Fruit fly (Drosophila melanogaster) whole organism, embryonic: Measurements from ENCODE around the gene Ppi1.
A peak's percentile ranks its signal among the peaks of the same experiment; 100 is the strongest.

Experiments used
- Atf3 ChIP-seq: fragments of 200-800 bp; sonication (Bioruptor generic); optimal IDR thresholded peaks from 3 replicates; lab custom pipeline; 2016; ENCODE audit warnings: missing biosample characterization, missing genetic modification characterization
- BEAF-32 ChIP-seq: fragments of 200-800 bp; sonication (Bioruptor generic); optimal IDR thresholded peaks from 3 replicates; lab custom pipeline; 2017; ENCODE audit warnings: missing biosample characterization, missing genetic modification characterization, mild to moderate bottlenecking, moderate library complexity, missing genetic modification reagents
- CG10366 ChIP-seq: fragments of 200-800 bp; sonication (Bioruptor generic); IDR thresholded peaks from 2 replicates; pipeline ENCODE4 v1.3.6; 2022; ENCODE audit warnings: missing biosample characterization, missing genetic modification characterization
- CG12071 ChIP-seq: fragments of 200-800 bp; sonication (Bioruptor generic); optimal IDR thresholded peaks from 3 replicates; lab custom pipeline; 2018; ENCODE audit warnings: missing biosample characterization, mild to moderate bottlenecking, missing genetic modification characterization
- CG1233 ChIP-seq: fragments of 200-800 bp; sonication (Bioruptor generic); optimal IDR thresholded peaks from 4 replicates; lab custom pipeline; 2018; ENCODE audit warnings: missing biosample characterization, mild to moderate bottlenecking, missing genetic modification characterization
- CG12769 ChIP-seq: fragments of 200-800 bp; sonication (Bioruptor generic); optimal IDR thresholded peaks from 2 replicates; lab custom pipeline; 2019; ENCODE audit warnings: missing biosample characterization, mild to moderate bottlenecking, missing genetic modification characterization, moderate library complexity
- CG12942 ChIP-seq: fragments of 200-800 bp; sonication (Bioruptor generic); optimal IDR thresholded peaks from 3 replicates; lab custom pipeline; 2016; ENCODE audit warnings: missing biosample characterization, missing genetic modification characterization
- CG13894 ChIP-seq: fragments of 200-800 bp; sonication (Bioruptor generic); optimal IDR thresholded peaks from 3 replicates; lab custom pipeline; 2018; ENCODE audit warnings: missing biosample characterization, mild to moderate bottlenecking, missing genetic modification characterization, moderate library complexity
- CG14014 ChIP-seq: fragments of 200-800 bp; sonication (Bioruptor generic); IDR thresholded peaks from 2 replicates; pipeline ENCODE4 v1.3.6; 2022; ENCODE audit warnings: missing biosample characterization, missing genetic modification characterization
- CG14965 ChIP-seq: fragments of 200-800 bp; sonication (Bioruptor generic); optimal IDR thresholded peaks from 2 replicates; lab custom pipeline; 2016; ENCODE audit warnings: missing biosample characterization, missing genetic modification characterization, borderline replicate concordance
- CG16813 ChIP-seq: fragments of 200-800 bp; sonication (Bioruptor generic); IDR thresholded peaks from 3 replicates; pipeline ENCODE4 v1.3.6; 2022; ENCODE audit warnings: missing biosample characterization, missing genetic modification characterization; ENCODE audit not compliant: partially characterized antibody
- CG16863 ChIP-seq: fragments of 200-800 bp; sonication (Bioruptor generic); optimal IDR thresholded peaks from 3 replicates; lab custom pipeline; 2016; ENCODE audit warnings: missing biosample characterization, missing genetic modification characterization
- CG30020 ChIP-seq: fragments of 200-800 bp; optimal IDR thresholded peaks from 2 replicates; lab custom pipeline; 2019; ENCODE audit warnings: missing biosample characterization, mild to moderate bottlenecking, missing genetic modification characterization, moderate library complexity
- CG4360 ChIP-seq: fragments of 200-800 bp; sonication (Bioruptor generic); IDR thresholded peaks from 2 replicates; pipeline ENCODE4 v1.3.6; 2022; ENCODE audit warnings: missing biosample characterization, missing genetic modification characterization
- CG6654 ChIP-seq: fragments of 200-800 bp; sonication (Bioruptor generic); optimal IDR thresholded peaks from 2 replicates; lab custom pipeline; 2017; ENCODE audit warnings: missing biosample characterization, mild to moderate bottlenecking, missing genetic modification characterization
- CG8478 ChIP-seq: fragments of >200 bp; optimal IDR thresholded peaks from 2 replicates; lab custom pipeline; 2018
- CG9727 ChIP-seq: fragments of 200-800 bp; sonication (Bioruptor generic); optimal IDR thresholded peaks from 3 replicates; lab custom pipeline; 2017; ENCODE audit warnings: missing biosample characterization, mild to moderate bottlenecking, missing genetic modification characterization
- Deaf1 ChIP-seq: fragments of 200-800 bp; optimal IDR thresholded peaks from 3 replicates; lab custom pipeline; 2019; ENCODE audit warnings: missing biosample characterization, mild to moderate bottlenecking, missing genetic modification characterization, moderate library complexity
- Dp ChIP-seq: fragments of 200-800 bp; sonication (Bioruptor generic); optimal IDR thresholded peaks from 2 replicates; lab custom pipeline; 2018; ENCODE audit warnings: missing biosample characterization, mild to moderate bottlenecking, missing genetic modification characterization, moderate library complexity
- Drgx ChIP-seq: fragments of 200-800 bp; sonication (Bioruptor generic); IDR thresholded peaks from 2 replicates; pipeline ENCODE4 v1.3.6; 2022; ENCODE audit warnings: missing biosample characterization, missing genetic modification characterization
- ERR ChIP-seq: fragments of 200-800 bp; sonication (Bioruptor generic); optimal IDR thresholded peaks from 2 replicates; lab custom pipeline; 2016; ENCODE audit warnings: missing biosample characterization, missing genetic modification characterization
- HmgD ChIP-seq: fragments of 200-800 bp; sonication (Bioruptor generic); optimal IDR thresholded peaks from 3 replicates; lab custom pipeline; 2016; ENCODE audit warnings: missing biosample characterization, missing genetic modification characterization
- HmgZ ChIP-seq: fragments of 200-800 bp; sonication (Bioruptor generic); optimal IDR thresholded peaks from 2 replicates; lab custom pipeline; 2018; ENCODE audit warnings: missing biosample characterization, mild to moderate bottlenecking, missing genetic modification characterization
- MBD-R2 ChIP-seq: fragments of 200-800 bp; sonication (Bioruptor generic); IDR thresholded peaks from 2 replicates; pipeline ENCODE4 v1.3.6; 2022; ENCODE audit warnings: missing biosample characterization, missing genetic modification characterization
- Mes4 ChIP-seq: fragments of 200-800 bp; sonication (Bioruptor generic); optimal IDR thresholded peaks from 2 replicates; lab custom pipeline; 2016; ENCODE audit warnings: missing biosample characterization, missing genetic modification characterization
- NFAT ChIP-seq: fragments of 200-800 bp; sonication (Bioruptor generic); IDR thresholded peaks from 2 replicates; pipeline ENCODE4 v1.3.6; 2022; ENCODE audit warnings: missing biosample characterization, missing genetic modification characterization
- Nf-YA ChIP-seq: fragments of 200-800 bp; sonication (Bioruptor generic); IDR thresholded peaks from 2 replicates; pipeline ENCODE4 v1.3.6; 2022; ENCODE audit warnings: missing biosample characterization, missing genetic modification characterization
- Pdp1 ChIP-seq, 2 experiments: fragments of 200-800 bp; sonication (Bioruptor generic); optimal IDR thresholded peaks; 3 replicates each; lab custom pipeline; 2016; ENCODE audit warnings: missing biosample characterization in 2 of 2, missing genetic modification characterization in 2 of 2, mild to moderate bottlenecking in 1 of 2, moderate library complexity in 1 of 2
- Xbp1 ChIP-seq: fragments of 200-800 bp; sonication (Bioruptor generic); optimal IDR thresholded peaks from 3 replicates; lab custom pipeline; 2016; ENCODE audit warnings: missing biosample characterization, mild to moderate bottlenecking, missing genetic modification characterization
- Xrp1 ChIP-seq: fragments of 200-800 bp; sonication (Bioruptor generic); IDR thresholded peaks from 2 replicates; pipeline ENCODE4 v1.3.6; 2022; ENCODE audit warnings: missing biosample characterization, missing genetic modification characterization
- amos ChIP-seq: fragments of 200-800 bp; sonication (Bioruptor generic); IDR thresholded peaks from 2 replicates; pipeline ENCODE4 v1.3.6; 2022; ENCODE audit warnings: missing biosample characterization, missing genetic modification characterization; ENCODE audit not compliant: partially characterized antibody
- br ChIP-seq: fragments of >200 bp; optimal IDR thresholded peaks from 2 replicates; lab custom pipeline; 2017
- dpn ChIP-seq, 2 experiments: fragments of 200-800 bp; sonication (Bioruptor generic); optimal IDR thresholded peaks; 3 replicates each; lab custom pipeline; 2016; ENCODE audit warnings: missing biosample characterization in 2 of 2, missing genetic modification characterization in 2 of 2
- emc ChIP-seq: fragments of 200-800 bp; sonication (Bioruptor generic); optimal IDR thresholded peaks from 2 replicates; lab custom pipeline; 2016; ENCODE audit warnings: missing biosample characterization, missing genetic modification characterization
- jigr1 ChIP-seq: fragments of 200-800 bp; sonication (Bioruptor generic); IDR thresholded peaks from 3 replicates; pipeline ENCODE4 v1.3.6; 2022; ENCODE audit warnings: missing biosample characterization, missing genetic modification characterization
- kah ChIP-seq: fragments of 200-800 bp; sonication (Bioruptor generic); optimal IDR thresholded peaks from 2 replicates; lab custom pipeline; 2018; ENCODE audit warnings: missing biosample characterization, mild to moderate bottlenecking, missing genetic modification characterization
- nau ChIP-seq: fragments of 200-800 bp; sonication (Bioruptor generic); optimal IDR thresholded peaks from 3 replicates; lab custom pipeline; 2017; ENCODE audit warnings: missing biosample characterization, mild to moderate bottlenecking, missing genetic modification characterization, missing genetic modification reagents
- phol ChIP-seq: fragments of 200-800 bp; sonication (Bioruptor generic); optimal IDR thresholded peaks from 3 replicates; lab custom pipeline; 2018; ENCODE audit warnings: missing biosample characterization, mild to moderate bottlenecking, missing genetic modification characterization, moderate library complexity
- pnt ChIP-seq: fragments of 200-800 bp; sonication (Bioruptor generic); optimal IDR thresholded peaks from 3 replicates; lab custom pipeline; 2016; ENCODE audit warnings: missing biosample characterization, missing genetic modification characterization
- psq ChIP-seq: fragments of 200-800 bp; sonication (Bioruptor generic); optimal IDR thresholded peaks from 2 replicates; lab custom pipeline; 2017; ENCODE audit warnings: missing biosample characterization, missing genetic modification characterization
- repo ChIP-seq: fragments of 200-800 bp; sonication (Bioruptor generic); optimal IDR thresholded peaks from 2 replicates; lab custom pipeline; 2016; ENCODE audit warnings: missing biosample characterization, missing genetic modification characterization
- sim ChIP-seq: fragments of 200-800 bp; sonication (Bioruptor generic); IDR thresholded peaks from 2 replicates; pipeline ENCODE4 v1.3.6; 2022; ENCODE audit warnings: missing biosample characterization, missing genetic modification characterization
- sr ChIP-seq: fragments of 200-800 bp; sonication (Bioruptor generic); IDR thresholded peaks from 3 replicates; pipeline ENCODE4 v1.3.6; 2022; ENCODE audit warnings: missing biosample characterization, missing genetic modification characterization
- twi ChIP-seq: fragments of 200-800 bp; optimal IDR thresholded peaks from 2 replicates; lab custom pipeline; 2019; ENCODE audit warnings: missing biosample characterization, mild to moderate bottlenecking, missing genetic modification characterization, moderate library complexity
- unc-4 ChIP-seq: fragments of 200-800 bp; sonication (Bioruptor generic); IDR thresholded peaks from 2 replicates; pipeline ENCODE4 v1.3.6; 2022; ENCODE audit warnings: missing biosample characterization, missing genetic modification characterization; ENCODE audit not compliant: partially characterized antibody
- wdn ChIP-seq: fragments of 200-800 bp; sonication (Bioruptor generic); IDR thresholded peaks from 2 replicates; pipeline ENCODE4 v1.3.6; 2022; ENCODE audit warnings: missing biosample characterization, missing genetic modification characterization

The Ppi1 gene

DNA sequence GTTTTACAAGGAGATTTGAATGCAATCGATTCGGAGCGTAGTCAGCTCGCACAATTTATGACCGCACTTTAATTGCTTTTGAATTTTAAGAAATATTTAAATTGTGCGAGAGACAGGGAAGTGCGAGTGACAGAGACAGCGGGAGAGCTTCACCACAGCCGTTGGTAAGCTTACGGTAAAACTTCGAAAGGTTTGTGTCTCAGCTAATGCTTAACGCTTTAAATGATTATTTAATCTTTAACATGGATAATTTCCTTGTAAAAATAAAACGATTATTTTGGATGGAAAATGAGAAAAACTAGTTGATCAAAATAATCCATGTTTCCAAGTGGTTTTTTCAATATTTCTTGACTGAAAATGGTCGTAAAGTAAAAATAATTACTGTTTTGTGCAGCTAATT is 21.7 kb upstream of the Ppi1 start (continued):
- no peak for TF ChIP-seq Xrp1 (GFP tag; lab: Robert Waterston, UW)
- TF ChIP-seq CG4360 (GFP tag; lab: Robert Waterston, UW): no peak
- TF ChIP-seq dpn (GFP tag; optimal IDR thresholded peaks at IDR 0.05; lab: Kevin White, UChicago): no peak
- no peak for TF ChIP-seq ERR (GFP tag; lab: Kevin White, UChicago)
- no peak for TF ChIP-seq nau (GFP tag; lab: Kevin White, UChicago)
- TF ChIP-seq Nf-YA (GFP tag; lab: Robert Waterston, UW): no peak
- peak; percentile 6 for TF ChIP-seq Dp (GFP tag; lab: Kevin White, UChicago)
- no peak for TF ChIP-seq CG30020 (tag; lab: Kevin White, UChicago)
- no peak for TF ChIP-seq sim
- TF ChIP-seq repo (GFP tag; lab: Kevin White, UChicago): no peak
- no peak for TF ChIP-seq CG14965 (GFP tag; lab: Kevin White, UChicago)

DNA sequence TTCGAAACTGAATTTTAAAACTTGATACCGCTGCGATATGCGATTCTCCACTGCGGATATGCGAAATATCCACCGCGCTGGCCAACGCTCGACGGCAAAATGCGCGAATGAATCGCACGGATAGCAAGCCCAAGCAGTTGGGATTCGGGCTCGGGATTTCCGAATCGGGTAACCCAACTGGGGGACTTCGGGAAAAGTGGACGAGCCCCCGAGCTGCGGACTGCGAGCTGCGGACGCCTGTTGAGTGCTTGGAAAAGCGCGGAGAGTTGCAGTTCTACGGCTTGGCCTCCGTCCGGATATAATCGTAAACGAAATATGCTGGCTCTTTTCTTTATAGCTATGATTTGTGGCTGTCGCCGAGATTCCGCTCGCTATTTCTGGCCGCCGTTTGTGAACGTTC is 20.6 kb upstream of the Ppi1 start, which contains the start of gene AdoR:
TSS of gene AdoR (minus strand) at position 101 of the 400 bp plus-strand sequence.
- TF ChIP-seq CG13894 (tag; lab: Kevin White, UChicago) (peak; percentile 49), HmgZ (no peak), wdn (GFP tag; lab: Robert Waterston, UW) (no peak), CG12769 (tag; lab: Kevin White, UChicago) (peak; percentile 7), jigr1 (GFP tag; lab: Robert Waterston, UW) (no peak), CG16813 (GFP tag; lab: Robert Waterston, UW) (no peak), Atf3 (GFP tag; lab: Kevin White, UChicago) (no peak), Deaf1 (peak; percentile 83)

DNA sequence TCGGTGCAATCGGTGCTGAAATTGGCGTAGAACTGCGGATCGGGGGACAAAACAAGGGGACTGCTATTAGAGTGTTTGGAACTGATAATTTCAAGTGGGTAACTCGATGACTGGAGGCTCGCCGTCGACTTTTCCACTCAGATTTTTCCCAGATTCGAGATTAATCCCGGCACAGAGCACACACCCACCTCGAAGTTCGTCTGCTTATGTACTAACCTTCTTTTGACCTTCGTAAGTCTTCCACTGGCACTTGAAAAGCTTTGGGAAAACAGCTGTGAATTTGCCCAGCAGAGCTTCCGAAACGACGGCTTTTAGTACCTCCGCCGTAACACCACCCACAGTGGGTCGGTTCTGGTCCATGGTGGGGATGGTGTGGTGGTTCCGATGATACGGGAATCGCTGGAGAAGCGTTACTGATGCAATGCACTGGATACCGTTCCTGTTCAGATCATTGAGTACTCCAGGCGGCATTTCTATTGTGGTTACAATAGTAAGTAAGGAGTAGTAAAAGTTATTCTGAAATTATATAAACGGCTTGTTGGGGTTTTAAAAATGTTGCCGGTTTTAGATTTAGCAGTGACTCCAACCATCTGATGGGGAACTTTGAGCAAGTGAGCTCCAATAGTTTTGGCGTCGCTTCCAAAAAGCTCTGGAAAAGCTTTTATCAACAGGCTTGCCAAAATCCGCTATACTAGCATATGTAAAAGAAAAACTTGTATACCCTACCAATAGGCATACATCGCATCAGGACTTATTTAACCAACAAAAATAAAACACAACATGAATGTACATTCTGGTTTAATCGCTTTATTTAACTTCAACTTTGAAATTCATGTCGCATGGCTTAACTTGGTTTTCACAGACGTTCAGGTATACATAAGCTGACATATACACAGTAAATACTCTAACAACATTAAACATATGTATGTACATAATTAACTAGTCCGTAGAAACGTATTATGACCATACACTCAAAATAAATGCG is 5.4 kb upstream of the Ppi1 start, which contains the start of gene Tpi:
TSS of gene Tpi (minus strand) at position 537 of the 985 bp plus-strand sequence.
- TF ChIP-seq Xbp1 (GFP tag; lab: Kevin White, UChicago) (peak; percentile 52), Xrp1 (GFP tag; lab: Robert Waterston, UW) (no peak), phol (no peak), Drgx (GFP tag; lab: Robert Waterston, UW) (no peak), CG14014 (GFP tag; lab: Robert Waterston, UW) (0 out of 2 replicates have a peak, but pooled peaks have one; percentile 7), emc (no peak), twi (tag; lab: Kevin White, UChicago) (no peak), Mes4 (no peak), MBD-R2 (GFP tag; lab: Robert Waterston, UW) (peak; percentile 31; the same call in 1 of the 2 replicates), CG16863 (GFP tag; lab: Kevin White, UChicago) (peak; percentile 21), psq (GFP tag; lab: Kevin White, UChicago) (no peak), HmgD (GFP tag; lab: Kevin White, UChicago) (no peak), kah (GFP tag; lab: Kevin White, UChicago) (no peak), CG8478 (peak; percentile 91), CG12071 (GFP tag; lab: Kevin White, UChicago) (peak; percentile 2), CG12942 (GFP tag; lab: Kevin White, UChicago) (no peak), CG10366 (GFP tag; lab: Robert Waterston, UW) (no peak; the same call in 1 of the 2 replicates), pnt (GFP tag; lab: Kevin White, UChicago) (no peak), CG1233 (GFP tag; lab: Kevin White, UChicago) (no peak), CG9727 (no peak), NFAT (GFP tag; lab: Robert Waterston, UW) (peak; percentile 37; the same call in 1 of the 2 replicates), CG6654 (peak; percentile 90), Pdp1 (GFP tag; optimal IDR thresholded peaks at IDR 0.05; lab: Kevin White, UChicago) (peak; percentile 22 to 93), BEAF-32 (peak; percentile 29), unc-4 (GFP tag; lab: Robert Waterston, UW) (no peak), sr (GFP tag; lab: Robert Waterston, UW) (peak; percentile 59; the same call in 1 of the 3 replicates), br (lab: Kevin White, UChicago) (no peak), amos (GFP tag; lab: Robert Waterston, UW) (no peak)
